Worm (Caenorhabditis elegans): ENCODE data around the gene fipr-17.

The fipr-17 gene

DNA sequence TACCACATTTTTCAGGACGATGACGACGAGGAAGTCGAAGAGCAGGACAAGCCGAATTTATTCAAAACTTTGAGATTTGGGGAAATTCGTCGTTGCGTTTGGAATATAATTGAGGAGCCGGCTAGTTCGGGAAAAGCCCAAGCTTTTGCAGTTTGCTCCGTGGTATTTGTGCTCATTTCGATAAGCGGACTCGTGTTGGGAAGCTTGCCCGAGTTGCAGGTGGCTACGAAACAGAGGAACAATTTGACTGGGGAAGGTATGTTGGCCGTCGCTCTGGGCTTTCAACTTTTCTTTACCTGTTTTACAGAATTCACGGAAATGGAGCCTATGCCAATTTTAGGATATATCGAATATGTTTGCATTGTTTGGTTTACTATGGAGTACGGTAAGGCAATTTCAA lies 14.9 kb upstream of the fipr-17 start:
- TF ChIP-seq unc-62 (GFP tag; optimal IDR thresholded peaks at IDR 0.05) = no peak

DNA sequence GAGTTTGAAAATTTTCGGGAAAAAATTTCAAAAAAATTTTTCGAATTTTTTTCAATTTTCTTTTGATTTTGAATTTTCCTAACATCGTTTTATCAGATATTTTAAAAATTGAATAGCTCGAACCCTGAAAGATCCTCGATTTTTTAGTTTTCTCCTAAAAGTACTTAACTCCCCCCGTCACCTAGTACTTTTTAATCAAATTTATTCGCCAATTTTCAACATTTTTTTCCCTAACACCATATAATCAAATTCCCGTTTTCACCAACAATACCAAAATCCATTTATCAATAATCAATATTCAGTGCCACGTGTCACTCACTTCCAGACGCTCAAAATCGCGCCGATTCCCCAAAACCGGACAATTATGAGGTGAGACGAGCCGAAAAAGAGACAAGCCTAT lies 4.9 kb upstream of the fipr-17 start, which contains the start of gene kvs-4:
kvs-4 (plus strand) TSS at position 301 of the 400 bp plus-strand sequence.
- no peak for TF ChIP-seq unc-62 (GFP tag; optimal IDR thresholded peaks at IDR 0.05)

DNA sequence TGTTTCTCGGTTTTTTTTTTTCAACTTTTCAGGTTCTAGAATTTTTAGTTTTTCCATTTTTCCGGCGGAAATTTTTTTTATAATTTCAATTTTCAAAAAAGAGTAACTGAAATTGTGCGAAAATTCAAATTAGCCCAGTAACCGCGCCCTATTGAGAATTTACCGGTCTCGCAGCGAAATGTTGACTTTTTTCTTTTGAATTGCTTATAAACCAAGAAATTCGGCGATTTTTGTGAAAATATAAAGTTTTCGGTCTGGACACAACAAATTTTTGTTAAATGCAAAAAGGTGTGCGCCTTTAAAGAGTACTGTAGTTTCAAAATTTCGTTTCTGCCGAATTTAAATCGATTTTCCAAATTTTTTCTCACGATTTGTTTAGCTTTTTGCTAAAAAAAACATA lies 3.2 kb upstream of the fipr-17 start:
- TF ChIP-seq unc-62 (GFP tag; optimal IDR thresholded peaks at IDR 0.05) = no peak

DNA sequence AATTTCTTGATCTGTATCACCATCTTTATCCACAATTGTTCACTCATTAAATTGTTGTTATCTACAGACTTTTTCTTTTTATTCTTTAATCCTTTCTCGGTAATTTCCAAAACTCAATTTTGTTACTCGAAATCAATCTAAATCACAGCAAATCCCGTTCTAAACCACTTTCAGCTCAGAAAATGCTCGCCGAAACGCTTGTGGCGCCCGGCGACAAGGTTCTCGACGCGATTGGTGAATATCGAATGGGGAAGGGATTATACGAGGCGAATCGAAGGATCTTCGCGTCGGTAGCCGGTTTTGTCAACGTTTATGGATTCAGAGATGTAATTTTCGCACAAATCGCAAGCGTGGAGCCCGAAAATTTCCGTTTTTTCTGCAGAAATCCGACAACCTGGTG lies 1.5 kb upstream of the fipr-17 start, which contains the start of gene exos-1:
exos-1 (plus strand) TSS at position 175 of the 400 bp plus-strand sequence.
- TF ChIP-seq unc-62 (GFP tag; optimal IDR thresholded peaks at IDR 0.05) = no peak

DNA sequence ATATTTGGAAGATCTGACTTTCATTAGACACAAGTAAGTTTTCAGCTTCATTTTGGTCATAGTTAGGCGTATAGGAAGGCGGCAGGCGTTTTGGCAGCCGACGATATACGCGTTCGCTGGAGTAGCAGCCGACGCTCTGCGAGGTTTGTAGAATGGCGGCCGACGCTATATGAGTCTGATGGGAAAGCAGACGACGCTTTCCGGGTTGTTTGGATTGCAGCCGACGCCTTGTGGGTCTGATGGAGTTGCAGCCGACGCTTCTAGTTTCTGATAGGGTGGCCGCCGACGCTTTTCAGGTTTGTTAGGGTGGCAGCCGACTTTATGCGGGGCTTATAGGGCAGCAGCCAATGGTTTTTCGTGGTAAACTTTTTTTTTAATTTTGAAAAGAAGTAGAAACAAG lies 4.6 kb downstream of the fipr-17 start:
- TF ChIP-seq unc-62 (GFP tag; optimal IDR thresholded peaks at IDR 0.05) = no peak

DNA sequence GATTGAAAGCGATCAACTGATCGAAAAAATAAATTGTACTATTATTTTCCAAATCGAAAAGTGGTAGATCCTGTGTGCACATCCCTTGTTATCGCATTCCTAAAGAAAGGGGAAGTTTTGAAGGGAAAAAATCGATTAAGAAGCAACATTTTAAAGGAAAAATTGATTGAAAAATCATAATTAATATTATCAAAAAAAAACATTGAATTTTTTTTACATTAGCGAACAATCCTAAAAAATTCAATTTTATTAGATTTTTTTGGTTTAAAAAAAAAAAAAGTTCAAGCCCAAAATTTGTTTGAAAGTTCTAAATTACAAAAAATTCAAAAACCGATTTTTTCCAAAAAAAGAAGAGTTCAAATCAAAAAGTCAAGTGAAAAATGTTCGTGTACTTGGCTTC lies 12.2 kb downstream of the fipr-17 start, which contains the start of gene dmsr-5:
dmsr-5 (minus strand) TSS at position 101 of the 400 bp plus-strand sequence.
- no peak for TF ChIP-seq unc-62 (GFP tag; optimal IDR thresholded peaks at IDR 0.05)

DNA sequence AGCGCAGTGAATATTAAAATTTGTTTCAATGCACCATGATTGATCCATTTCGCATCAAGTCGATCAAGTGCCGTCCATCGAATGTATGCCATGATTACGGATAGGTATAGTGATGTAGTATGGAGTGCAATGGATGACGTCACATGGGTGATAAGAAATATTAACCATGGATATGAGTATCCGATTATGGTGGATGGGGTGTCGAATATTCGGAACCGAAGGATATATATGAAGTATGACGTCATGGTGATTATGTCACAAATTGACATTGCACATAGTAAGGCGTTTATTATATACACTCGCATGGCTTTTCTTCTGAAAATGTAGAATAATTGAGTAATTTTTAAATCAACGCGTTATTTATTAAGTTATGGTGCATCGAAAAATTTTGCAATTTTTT lies 13.3 kb downstream of the fipr-17 start:
- TF ChIP-seq unc-62 (GFP tag; optimal IDR thresholded peaks at IDR 0.05) = no peak

DNA sequence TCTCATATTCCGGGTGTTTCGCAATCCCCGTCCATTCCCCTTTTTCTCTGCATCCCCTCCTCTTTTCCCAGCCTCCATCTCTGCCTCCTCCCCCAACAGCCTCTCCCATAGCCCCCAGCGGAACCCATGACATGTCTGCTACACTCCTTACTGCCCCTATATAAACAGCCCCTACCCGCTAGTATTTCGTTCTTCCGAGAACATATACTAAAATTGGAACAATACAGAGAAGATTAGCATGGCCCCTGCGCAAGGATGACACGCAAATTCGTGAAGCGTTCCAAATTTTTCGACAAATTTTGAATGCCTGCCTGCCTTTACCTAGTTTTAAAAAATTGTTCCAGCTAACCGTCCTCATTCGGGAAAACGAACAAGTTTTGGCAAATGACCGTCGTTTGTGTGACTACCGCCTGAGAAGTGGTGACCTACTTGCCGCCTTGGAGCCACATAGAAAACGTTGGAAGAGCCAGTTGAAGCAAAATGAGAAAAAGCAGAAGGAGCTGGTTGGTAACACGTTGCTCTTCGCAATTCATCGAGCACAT lies 17.8 kb downstream of the fipr-17 start:
- TF ChIP-seq unc-62 (GFP tag; optimal IDR thresholded peaks at IDR 0.05) = no peak

DNA sequence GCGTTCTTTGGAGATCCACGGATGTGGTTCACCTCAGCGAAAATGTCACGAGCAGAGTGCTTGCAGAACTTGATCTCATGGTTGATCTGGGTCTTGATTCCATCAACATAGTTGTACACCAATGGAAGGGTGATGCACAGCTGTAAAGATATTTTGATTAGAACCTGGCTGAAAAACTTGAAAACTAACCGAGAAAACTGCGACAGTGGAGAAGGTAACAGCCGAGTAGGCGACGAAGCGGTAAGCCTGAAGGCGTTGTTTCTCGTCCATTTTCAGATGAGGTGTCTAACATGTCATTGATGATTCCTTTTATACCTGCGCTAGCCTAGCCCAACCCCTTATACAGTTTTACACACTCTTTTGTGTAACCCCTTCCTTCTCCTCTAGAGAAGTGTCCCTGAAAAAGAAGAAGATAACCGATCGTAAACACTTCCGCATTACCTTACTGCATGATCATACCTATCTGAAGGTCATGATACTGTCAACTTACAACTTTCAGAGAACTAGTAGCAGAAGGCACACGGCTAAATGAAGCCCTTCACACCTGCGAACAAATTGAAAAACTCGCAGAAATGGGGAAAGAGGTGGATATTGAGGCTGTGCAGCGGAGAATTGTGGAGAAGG lies 19.7 kb downstream of the fipr-17 start, which contains the start of gene col-94:
col-94 (minus strand) TSS at position 313 of the 624 bp plus-strand sequence.
- TF ChIP-seq unc-62 (GFP tag; optimal IDR thresholded peaks at IDR 0.05) = no peak

DNA sequence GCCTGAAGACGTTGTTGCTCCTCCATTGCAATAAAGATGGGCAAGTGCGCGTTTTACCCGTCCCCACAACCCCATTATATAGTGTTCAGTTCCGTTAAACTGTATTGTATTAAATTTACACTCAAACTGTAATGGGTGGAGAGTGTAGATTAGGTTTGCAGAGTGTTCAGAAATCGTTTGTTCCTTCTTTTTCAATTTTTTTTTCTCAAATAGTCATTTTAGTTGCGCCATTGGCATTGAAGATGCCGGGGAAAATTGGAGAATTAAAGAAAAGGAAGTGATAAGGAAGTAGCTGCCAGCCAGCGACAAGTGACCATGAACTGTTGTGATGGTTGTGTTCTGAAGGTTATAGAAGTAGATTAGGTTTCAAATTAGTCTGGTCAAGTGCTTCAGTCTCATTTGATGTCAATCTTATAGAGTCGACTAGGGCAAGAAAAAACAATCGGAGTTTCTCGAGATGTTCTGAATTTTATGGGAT lies 21.8 kb downstream of the fipr-17 start, which contains the start of gene col-93:
col-93 (minus strand) TSS at position 51 of the 478 bp plus-strand sequence.
- TF ChIP-seq unc-62 (GFP tag; optimal IDR thresholded peaks at IDR 0.05) = no peak

DNA sequence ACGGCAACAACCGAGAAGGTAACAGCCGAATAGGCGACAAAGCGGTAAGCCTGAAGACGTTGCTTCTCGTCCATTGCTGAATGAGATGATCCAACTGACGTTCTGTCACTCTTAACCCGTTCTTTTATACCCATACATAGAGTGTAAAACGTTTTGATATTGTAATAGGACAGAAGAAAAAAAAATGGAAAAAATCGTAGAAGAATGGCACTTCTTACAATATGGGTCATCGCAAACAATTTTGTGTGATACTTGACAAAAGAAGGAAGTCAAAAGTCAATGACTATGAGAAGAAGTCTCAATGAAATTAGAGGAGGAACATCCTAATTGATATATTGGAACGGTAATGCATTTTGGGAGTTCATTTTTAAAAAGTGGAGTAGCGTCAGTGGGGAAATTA lies 24.2 kb downstream of the fipr-17 start, which contains the start of gene col-92:
col-92 (minus strand) TSS at position 101 of the 400 bp plus-strand sequence.
- TF ChIP-seq unc-62 (GFP tag; optimal IDR thresholded peaks at IDR 0.05) = no peak

DNA sequence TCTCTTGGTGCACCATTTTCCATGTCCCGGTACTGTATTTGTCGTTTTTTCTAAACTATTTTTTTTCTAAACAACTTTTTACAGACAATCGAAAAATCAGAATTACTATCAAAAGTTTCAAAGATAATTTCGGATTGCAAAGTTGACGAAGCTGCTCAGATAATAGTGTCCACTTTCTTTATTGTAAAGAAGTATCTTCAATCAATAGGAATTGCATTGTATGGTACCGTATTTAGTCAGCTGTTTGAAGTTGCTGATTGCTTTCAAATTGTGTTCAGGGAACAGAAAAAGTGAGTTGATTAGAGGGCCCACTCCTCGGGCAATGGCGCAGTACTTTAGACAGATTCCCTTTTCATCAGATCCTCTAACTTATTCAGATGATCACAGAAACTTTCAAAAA lies 25.8 kb downstream of the fipr-17 start:
- no peak for TF ChIP-seq unc-62 (GFP tag; optimal IDR thresholded peaks at IDR 0.05)

DNA sequence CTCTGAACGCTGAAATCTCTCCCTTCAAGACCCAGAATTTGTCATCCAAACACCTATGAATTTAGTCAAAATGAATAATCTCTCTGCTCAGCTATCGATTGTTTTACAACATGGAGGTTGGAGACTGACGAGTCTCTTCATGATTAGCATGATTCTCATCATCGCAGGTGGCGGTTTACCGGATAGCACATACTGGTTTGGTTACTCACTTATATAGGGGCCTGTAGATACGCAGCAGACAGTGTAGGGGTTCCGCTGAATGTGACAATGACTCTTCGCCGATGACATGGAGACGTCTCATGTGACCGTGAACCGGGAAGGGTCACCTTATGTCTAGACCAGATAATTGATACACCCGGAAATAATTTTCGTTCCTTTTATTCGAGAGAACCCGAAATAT lies 30.8 kb downstream of the fipr-17 start:
- TF ChIP-seq unc-62 (GFP tag; optimal IDR thresholded peaks at IDR 0.05) = no peak

DNA sequence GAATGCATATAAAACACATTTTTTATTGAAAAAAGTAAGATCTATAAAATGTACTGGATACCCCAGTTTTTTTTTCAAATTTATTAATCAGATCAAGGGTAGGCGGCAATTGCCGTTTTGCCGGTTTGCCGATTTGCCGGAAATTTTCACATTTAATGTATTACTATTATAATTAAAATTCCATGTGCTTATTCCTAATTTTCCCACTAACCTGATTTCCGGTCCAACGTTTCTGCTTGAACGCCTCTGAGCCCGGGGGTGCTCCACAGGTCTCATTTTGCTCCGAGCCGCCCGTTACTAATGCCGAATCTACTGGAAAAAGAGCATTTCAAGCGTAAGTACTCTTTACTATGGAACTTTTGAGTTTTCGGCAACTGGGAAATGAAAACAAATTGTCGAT lies 37.8 kb downstream of the fipr-17 start, which contains the start of gene dhc-4:
dhc-4 (plus strand) TSS at position 301 of the 400 bp plus-strand sequence.
- TF ChIP-seq unc-62 (GFP tag; optimal IDR thresholded peaks at IDR 0.05) = no peak

DNA sequence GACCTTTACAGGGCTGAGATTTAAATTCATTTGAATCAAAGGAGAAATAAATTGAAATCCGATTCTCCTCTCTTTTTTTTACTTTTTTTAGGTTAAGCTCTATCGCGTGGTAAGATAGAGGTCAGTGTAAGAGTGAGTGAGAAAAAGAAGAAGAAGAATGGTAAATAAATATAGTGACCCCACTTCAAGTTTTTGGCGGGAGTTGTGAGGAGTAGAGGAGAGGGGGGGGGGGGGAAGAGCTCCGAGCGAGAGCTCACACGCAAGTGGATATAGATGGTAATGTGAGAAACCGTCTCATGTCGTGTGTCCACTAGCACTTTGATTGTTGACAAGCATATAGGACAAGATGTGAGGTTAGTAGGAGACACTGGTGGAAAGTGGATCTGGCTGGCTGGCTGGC lies 40.4 kb downstream of the fipr-17 start, which contains the start of gene W05B2.2:
W05B2.2 (minus strand) TSS at position 101 of the 400 bp plus-strand sequence.
- no peak for TF ChIP-seq unc-62 (GFP tag; optimal IDR thresholded peaks at IDR 0.05)

DNA sequence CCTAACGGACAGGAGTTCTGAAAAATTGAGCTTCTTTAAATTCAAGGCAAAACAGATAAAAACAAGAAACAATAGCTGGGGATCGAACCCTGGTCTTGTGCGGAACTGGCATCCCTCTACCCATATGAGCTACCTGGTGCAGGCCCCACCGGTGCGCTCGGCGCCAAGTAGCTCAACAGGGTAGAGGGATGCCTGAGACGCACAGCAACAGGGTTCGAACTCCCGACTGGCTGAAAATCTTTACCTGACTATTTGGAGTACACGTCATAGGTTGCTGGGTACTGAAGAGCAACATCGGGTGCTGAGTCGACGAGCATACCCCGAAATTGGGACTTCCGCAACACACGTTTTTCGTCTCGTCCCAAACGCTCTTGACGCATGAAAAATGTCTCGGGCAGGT lies 44.5 kb downstream of the fipr-17 start:
- TF ChIP-seq unc-62 (GFP tag; optimal IDR thresholded peaks at IDR 0.05) = no peak

DNA sequence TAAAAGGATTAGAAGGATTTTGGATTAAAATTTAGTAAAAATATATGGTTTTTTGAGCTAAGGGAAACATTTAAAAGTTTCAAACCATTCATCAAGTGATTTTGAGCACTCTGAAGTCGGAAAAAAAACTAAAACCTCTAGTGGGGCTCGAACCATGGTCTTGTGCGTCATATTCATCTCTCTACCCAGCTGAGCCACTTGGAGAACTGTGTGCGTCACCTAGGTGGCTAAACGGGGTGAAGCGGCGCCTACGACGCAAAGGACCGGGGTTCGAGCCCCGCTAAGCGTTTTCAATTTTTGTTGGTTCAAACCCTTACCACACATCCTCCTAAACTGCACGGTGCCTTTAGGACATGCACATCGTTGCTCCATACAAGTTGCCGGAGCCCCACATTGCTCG lies 47.0 kb downstream of the fipr-17 start:
- no peak for TF ChIP-seq unc-62 (GFP tag; optimal IDR thresholded peaks at IDR 0.05)

All from whole organism, dauer.